Worm (Caenorhabditis elegans) whole organism, L4 larva: Measurements from ENCODE around the gene twk-12.

Experiments used
- T20F7.1 ChIP-seq: fragments of 200-800 bp; sonication (Bioruptor generic); optimal IDR thresholded peaks from 2 replicates; lab custom pipeline; 2018; ENCODE audit warnings: mild to moderate bottlenecking, missing genetic modification characterization, missing compliant biosample characterization
- fkh-10 ChIP-seq: fragments of 150-350 bp; optimal IDR thresholded peaks from 2 replicates; lab custom pipeline; 2014; ENCODE audit warnings: missing biosample characterization, missing genetic modification reagents, missing genetic modification characterization
- jun-1 ChIP-seq: fragments of 150-350 bp; optimal IDR thresholded peaks from 2 replicates; lab custom pipeline; 2014; ENCODE audit warnings: missing biosample characterization, missing genetic modification reagents, missing genetic modification characterization
- lin-13 ChIP-seq: fragments of 150-350 bp; optimal IDR thresholded peaks from 2 replicates; lab custom pipeline; 2014; ENCODE audit warnings: missing biosample characterization, missing genetic modification reagents, missing genetic modification characterization
- lin-15B ChIP-seq: fragments of 150-350 bp; sonication (generic microtip); optimal IDR thresholded peaks from 3 replicates; lab custom pipeline; 2014; ENCODE audit warnings: missing biosample characterization, missing genetic modification characterization
- lin-39 ChIP-seq: fragments of 150-350 bp; optimal IDR thresholded peaks from 2 replicates; lab custom pipeline; 2014; ENCODE audit warnings: missing biosample characterization, missing genetic modification reagents, missing genetic modification characterization
- rbr-2 ChIP-seq: sonication (generic microtip); optimal IDR thresholded peaks from 2 replicates; lab custom pipeline; 2016; ENCODE audit warnings: missing genotype, missing genetic modification characterization, missing compliant biosample characterization
- skn-1 ChIP-seq: fragments of 150-350 bp; optimal IDR thresholded peaks from 2 replicates; lab custom pipeline; 2014; ENCODE audit warnings: missing biosample characterization, missing genetic modification characterization

- no peak for TF ChIP-seq skn-1 (tag; lab: Kevin White, UChicago)
- TF ChIP-seq fkh-10, result no peak
- TF ChIP-seq rbr-2 (tag; lab: Kevin White, UChicago), result no peak
- TF ChIP-seq T20F7.1 (GFP tag; lab: Kevin White, UChicago), result no peak
- TF ChIP-seq jun-1 (tag; lab: Kevin White, UChicago), result no peak
- TF ChIP-seq lin-13 (GFP tag; lab: Kevin White, UChicago), result no peak
- TF ChIP-seq lin-15B (tag; lab: Kevin White, UChicago), result no peak
- TF ChIP-seq lin-39 (tag; lab: Kevin White, UChicago), result no peak
Observed at ce11 chrV:10672601-10673000, 5.2 kb downstream of the twk-12 start.
